Worm (Caenorhabditis elegans) whole organism, early embryonic: ENCODE data around the gene ZK616.1.

Experiments
- B0310.2 ChIP-seq: sonication (generic microtip); optimal IDR thresholded peaks from 2 replicates; lab custom pipeline; 2016; ENCODE audit warnings: mild to moderate bottlenecking, missing genetic modification characterization, missing compliant biosample characterization
- F13C5.2 ChIP-seq: sonication (generic microtip); optimal IDR thresholded peaks from 2 replicates; lab custom pipeline; 2017; ENCODE audit warnings: mild to moderate bottlenecking, missing genetic modification characterization, inconsistent platforms, missing compliant biosample characterization
- aly-1 ChIP-seq: sonication (generic microtip); optimal IDR thresholded peaks from 2 replicates; lab custom pipeline; 2016; ENCODE audit warnings: missing genetic modification characterization, missing compliant biosample characterization
- ama-1 ChIP-seq: fragments of 150-350 bp; optimal IDR thresholded peaks from 2 replicates; lab custom pipeline; 2014
- ceh-13 ChIP-seq: fragments of 200-800 bp; sonication (Bioruptor generic); optimal IDR thresholded peaks from 2 replicates; lab custom pipeline; 2018; ENCODE audit warnings: mild to moderate bottlenecking, missing genetic modification characterization, missing compliant biosample characterization
- ceh-36 ChIP-seq: sonication (generic microtip); optimal IDR thresholded peaks from 2 replicates; lab custom pipeline; 2016; ENCODE audit warnings: missing genetic modification characterization, inconsistent platforms, missing compliant biosample characterization
- ets-7 ChIP-seq: sonication (generic microtip); optimal IDR thresholded peaks from 2 replicates; lab custom pipeline; 2016; ENCODE audit warnings: missing genotype, missing genetic modification characterization, missing compliant biosample characterization
- flt-1 ChIP-seq: fragments of 200-800 bp; sonication (Bioruptor generic); IDR thresholded peaks from 2 replicates; pipeline ENCODE4 v1.3.6; 2022; ENCODE audit warnings: missing genetic modification characterization, missing compliant biosample characterization
- hmbx-1 ChIP-seq: sonication (generic microtip); optimal IDR thresholded peaks from 2 replicates; lab custom pipeline; 2016; ENCODE audit warnings: mild to moderate bottlenecking, missing genetic modification characterization, missing compliant biosample characterization
- hmg-4 ChIP-seq: fragments of 200-800 bp; sonication (Bioruptor generic); optimal IDR thresholded peaks from 2 replicates; lab custom pipeline; 2018; ENCODE audit warnings: mild to moderate bottlenecking, missing genetic modification characterization, missing compliant biosample characterization
- hnd-1 ChIP-seq: sonication (generic microtip); optimal IDR thresholded peaks from 2 replicates; lab custom pipeline; 2016; ENCODE audit warnings: missing genetic modification characterization, missing compliant biosample characterization
- pes-1 ChIP-seq: fragments of 200-800 bp; sonication (Bioruptor generic); IDR thresholded peaks from 2 replicates; pipeline ENCODE4 v1.3.6; 2022; ENCODE audit warnings: missing genetic modification reagents, missing genetic modification characterization, missing compliant biosample characterization
- scrt-1 ChIP-seq: fragments of 200-800 bp; sonication (Bioruptor generic); IDR thresholded peaks from 2 replicates; pipeline ENCODE4 v1.3.6; 2022; ENCODE audit warnings: missing genetic modification characterization, missing compliant biosample characterization
- sea-1 ChIP-seq: fragments of 200-800 bp; sonication (Bioruptor generic); conservative IDR thresholded peaks from 2 replicates; pipeline ENCODE4 v1.3.6; 2022; ENCODE audit warnings: missing genetic modification characterization, missing compliant biosample characterization
- tbx-11 ChIP-seq: fragments of 200-800 bp; sonication (Bioruptor generic); IDR thresholded peaks from 2 replicates; pipeline ENCODE4 v1.3.6; 2022; ENCODE audit warnings: missing genetic modification characterization, missing compliant biosample characterization
- tbx-37 ChIP-seq: fragments of 200-800 bp; sonication (Bioruptor generic); conservative IDR thresholded peaks from 2 replicates; pipeline ENCODE4 v1.3.6; 2022; ENCODE audit warnings: missing genetic modification reagents, missing genetic modification characterization, missing compliant biosample characterization
- tra-4 ChIP-seq: sonication (generic microtip); optimal IDR thresholded peaks from 2 replicates; lab custom pipeline; 2017; ENCODE audit warnings: missing genetic modification characterization, missing compliant biosample characterization

The ZK616.1 gene

ce11 chrIV:5400609-5401008, at the start of gene ZK616.1:
TSS of gene ZK616.1 (plus strand) at chrIV:5400909.
- TF ChIP-seq hmbx-1 (no peak), flt-1 (GFP tag; lab: Robert Waterston, UW) (no peak), tbx-11 (GFP tag; lab: Robert Waterston, UW) (no peak), ets-7 (tag; lab: Kevin White, UChicago) (no peak), ama-1 (lab: Kevin White, UChicago) (no peak), ceh-13 (GFP tag; lab: Kevin White, UChicago) (no peak), F13C5.2 (tag; lab: Kevin White, UChicago) (no peak), tbx-37 (GFP tag; lab: Robert Waterston, UW) (no peak), hmg-4 (no peak), aly-1 (tag; lab: Kevin White, UChicago) (no peak), B0310.2 (no peak), ceh-36 (tag; lab: Kevin White, UChicago) (no peak), hnd-1 (tag; lab: Kevin White, UChicago) (no peak)

- TF ChIP-seq hmg-4, result no peak
- TF ChIP-seq sea-1 (GFP tag; lab: Robert Waterston, UW), result no peak
- no peak for TF ChIP-seq ets-7 (tag; lab: Kevin White, UChicago)
- TF ChIP-seq ceh-36 (tag; lab: Kevin White, UChicago), result no peak
- no peak for TF ChIP-seq tbx-11 (GFP tag; lab: Robert Waterston, UW)
These were observed 47.3 kb upstream of the ZK616.1 start, which contains the start of gene Y4C6B.7 for ce11 chrIV:5353364-5353763. TSS of gene Y4C6B.7 (minus strand) at chrIV:5353464.

DNA sequence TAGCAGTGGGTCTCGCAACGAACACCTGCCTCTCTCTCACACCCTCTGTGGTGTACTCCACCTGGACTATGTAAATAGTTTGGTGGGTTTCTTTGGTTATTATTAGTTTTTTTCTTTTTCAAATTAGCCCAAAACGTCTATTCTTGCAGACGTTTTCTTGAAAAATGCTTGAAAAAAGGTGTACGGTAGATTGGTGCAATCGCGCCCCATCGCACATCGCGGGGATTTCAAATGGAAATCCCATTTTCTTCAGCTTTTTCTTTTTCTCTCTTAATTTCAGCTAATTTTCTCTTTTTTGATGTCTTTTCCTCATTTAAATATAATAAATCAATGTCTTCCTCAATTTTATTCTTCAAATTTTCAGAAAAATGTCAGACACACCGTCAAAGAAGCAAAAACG, 46.6 kb upstream of the ZK616.1 start, which contains the start of gene Y4C6B.1:
Gene Y4C6B.1 (plus strand): TSS at position 365 of the 400 bp plus-strand sequence.
- TF ChIP-seq tbx-11 (GFP tag; lab: Robert Waterston, UW) (no peak), pes-1 (0 out of 2 replicates have a peak, but pooled peaks have one; percentile 41)

- TF ChIP-seq ceh-13 (GFP tag; lab: Kevin White, UChicago), result no peak
- no peak for TF ChIP-seq hnd-1 (tag; lab: Kevin White, UChicago)
- TF ChIP-seq B0310.2, result no peak
- TF ChIP-seq ets-7 (tag; lab: Kevin White, UChicago), result no peak
- TF ChIP-seq sea-1 (GFP tag; lab: Robert Waterston, UW), result no peak
- TF ChIP-seq scrt-1, result no peak
- no peak for TF ChIP-seq hmbx-1
- no peak for TF ChIP-seq ama-1 (lab: Kevin White, UChicago)
- no peak for TF ChIP-seq aly-1 (tag; lab: Kevin White, UChicago)
- no peak for TF ChIP-seq F13C5.2 (tag; lab: Kevin White, UChicago)
- no peak for TF ChIP-seq ceh-36 (tag; lab: Kevin White, UChicago)
- no peak for TF ChIP-seq tbx-11 (GFP tag; lab: Robert Waterston, UW)
- no peak for TF ChIP-seq flt-1 (GFP tag; lab: Robert Waterston, UW)
- TF ChIP-seq tra-4 (tag; lab: Kevin White, UChicago), result no peak
- TF ChIP-seq pes-1, result no peak
- no peak for TF ChIP-seq hmg-4
- no peak for TF ChIP-seq tbx-37 (GFP tag; lab: Robert Waterston, UW)
These were observed 46.1 kb upstream of the ZK616.1 start for ce11 chrIV:5354564-5354963.

ce11 chrIV:5360533-5360932, 40.2 kb upstream of the ZK616.1 start, which contains the start of gene F41H10.5:
TSS of gene F41H10.5 (plus strand) at chrIV:5360907.
- TF ChIP-seq pes-1 (no peak), tbx-37 (GFP tag; lab: Robert Waterston, UW) (no peak), ceh-13 (GFP tag; lab: Kevin White, UChicago) (no peak)

- no peak for TF ChIP-seq ceh-36 (tag; lab: Kevin White, UChicago)
- TF ChIP-seq hmg-4, result no peak
- no peak for TF ChIP-seq ama-1 (lab: Kevin White, UChicago)
- no peak for TF ChIP-seq scrt-1
- no peak for TF ChIP-seq aly-1 (tag; lab: Kevin White, UChicago)
- no peak for TF ChIP-seq tbx-37 (GFP tag; lab: Robert Waterston, UW)
- TF ChIP-seq hmbx-1, result no peak
- TF ChIP-seq ceh-13 (GFP tag; lab: Kevin White, UChicago), result no peak
These were observed 36.5 kb upstream of the ZK616.1 start, which contains the start of the genes hda-6 and F41H10.4 for ce11 chrIV:5364135-5364609. TSS of gene hda-6 (minus strand) at chrIV:5364306. TSS of gene F41H10.4 (plus strand) at chrIV:5364559.

DNA sequence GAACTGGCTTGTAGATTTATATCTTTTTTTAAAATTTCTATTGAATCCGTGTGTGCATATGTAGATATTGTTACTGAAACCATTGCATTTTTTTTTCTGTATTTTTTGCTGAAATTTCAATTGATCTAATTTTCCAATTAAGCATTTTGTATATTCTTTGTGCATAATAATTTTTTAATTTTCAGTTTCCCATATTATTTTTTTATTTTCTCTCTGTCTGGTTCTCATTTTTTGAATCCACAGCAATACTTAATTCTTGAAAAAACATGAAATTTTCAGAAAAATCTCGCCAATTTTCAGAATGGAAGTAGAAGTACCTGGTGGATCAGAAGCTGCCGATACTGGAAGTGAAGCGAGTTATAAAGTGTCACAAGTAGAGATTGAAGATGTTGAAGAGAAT, 34.1 kb upstream of the ZK616.1 start, which contains the start of gene sand-1:
Gene sand-1 (plus strand): TSS at position 301 of the 400 bp plus-strand sequence.
- no peak for TF ChIP-seq flt-1 (GFP tag; lab: Robert Waterston, UW)
- no peak for TF ChIP-seq B0310.2
- no peak for TF ChIP-seq aly-1 (tag; lab: Kevin White, UChicago)
- TF ChIP-seq sea-1 (GFP tag; lab: Robert Waterston, UW), result no peak
- TF ChIP-seq ceh-36 (tag; lab: Kevin White, UChicago), result no peak
- TF ChIP-seq tbx-37 (GFP tag; lab: Robert Waterston, UW), result no peak
- no peak for TF ChIP-seq ets-7 (tag; lab: Kevin White, UChicago)
- TF ChIP-seq F13C5.2 (tag; lab: Kevin White, UChicago), result no peak

DNA sequence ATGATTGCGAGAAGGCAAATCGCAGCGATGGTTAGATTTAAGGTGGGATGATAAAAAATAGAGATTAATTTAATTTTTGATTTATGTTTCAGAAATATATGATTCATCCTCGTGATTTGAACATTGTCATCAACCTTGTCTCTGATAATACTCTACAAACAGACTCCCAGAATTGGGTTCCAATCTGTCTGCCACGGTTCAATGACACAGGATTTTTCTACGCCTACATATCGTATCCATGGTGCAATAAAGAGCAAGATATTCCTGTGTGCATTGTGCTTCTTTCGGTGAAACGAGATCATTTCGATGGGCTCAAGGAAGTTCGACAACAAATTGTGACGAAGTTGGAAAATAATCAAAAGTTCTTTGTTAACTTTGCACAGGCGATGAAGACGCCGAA, 32.8 kb upstream of the ZK616.1 start:
- TF ChIP-seq B0310.2 (no peak), ets-7 (tag; lab: Kevin White, UChicago) (no peak), tbx-37 (GFP tag; lab: Robert Waterston, UW) (no peak), hmbx-1 (no peak), ceh-13 (GFP tag; lab: Kevin White, UChicago) (no peak), tra-4 (tag; lab: Kevin White, UChicago) (no peak), F13C5.2 (tag; lab: Kevin White, UChicago) (no peak), pes-1 (no peak), sea-1 (GFP tag; lab: Robert Waterston, UW) (no peak), hnd-1 (tag; lab: Kevin White, UChicago) (no peak), aly-1 (tag; lab: Kevin White, UChicago) (no peak), tbx-11 (GFP tag; lab: Robert Waterston, UW) (no peak), scrt-1 (no peak), ceh-36 (tag; lab: Kevin White, UChicago) (no peak), ama-1 (lab: Kevin White, UChicago) (no peak), hmg-4 (no peak), flt-1 (GFP tag; lab: Robert Waterston, UW) (no peak)
